Worm (Caenorhabditis elegans) whole organism, mixed stage, embryonic: ENCODE results near the gene Y54G2A.10.

ENCODE experiments used
- blmp-1 ChIP-seq: fragments of 150-350 bp; optimal IDR thresholded peaks from 2 replicates; lab custom pipeline; 2014; ENCODE audit warnings: missing biosample characterization, missing genetic modification characterization
- ceh-43 ChIP-seq: fragments of 200-800 bp; sonication (Bioruptor generic); optimal IDR thresholded peaks from 2 replicates; lab custom pipeline; 2018; ENCODE audit warnings: mild to moderate bottlenecking, missing genetic modification characterization, moderate library complexity, missing compliant biosample characterization
- ces-1 ChIP-seq: fragments of 150-350 bp; optimal IDR thresholded peaks from 2 replicates; lab custom pipeline; 2014; ENCODE audit warnings: missing biosample characterization, missing genetic modification reagents, missing genetic modification characterization
- drap-1 ChIP-seq: fragments of 200-800 bp; sonication (Bioruptor generic); optimal IDR thresholded peaks from 3 replicates; lab custom pipeline; 2018; ENCODE audit warnings: mild to moderate bottlenecking, missing genetic modification characterization, missing compliant biosample characterization
- elt-1 ChIP-seq: sonication (generic microtip); optimal IDR thresholded peaks from 2 replicates; lab custom pipeline; 2017; ENCODE audit warnings: missing genetic modification characterization, mild to moderate bottlenecking, missing compliant biosample characterization, antibody characterized with exemption, moderate library complexity, borderline replicate concordance; ENCODE audit not compliant: insufficient read depth
- mep-1 ChIP-seq: fragments of 150-350 bp; optimal IDR thresholded peaks from 2 replicates; lab custom pipeline; 2017; ENCODE audit warnings: missing biosample characterization, missing genetic modification reagents, missing genetic modification characterization, inconsistent platforms
- nhr-237 ChIP-seq: fragments of 150-350 bp; optimal IDR thresholded peaks from 2 replicates; lab custom pipeline; 2014; ENCODE audit warnings: missing biosample characterization, missing genetic modification characterization
- nhr-28 ChIP-seq: fragments of 150-350 bp; optimal IDR thresholded peaks from 2 replicates; lab custom pipeline; 2014; ENCODE audit warnings: missing biosample characterization, missing genetic modification characterization
- nhr-76 ChIP-seq: sonication (generic microtip); optimal IDR thresholded peaks from 2 replicates; lab custom pipeline; 2017; ENCODE audit warnings: missing biosample characterization, missing genetic modification characterization
- snpc-4 ChIP-seq: fragments of 150-350 bp; optimal IDR thresholded peaks from 2 replicates; lab custom pipeline; 2014; ENCODE audit warnings: missing biosample characterization, missing genetic modification characterization
- sptf-1 ChIP-seq: sonication (generic microtip); optimal IDR thresholded peaks from 2 replicates; lab custom pipeline; 2017; ENCODE audit warnings: mild to moderate bottlenecking, missing genetic modification characterization, moderate library complexity, missing compliant biosample characterization
- unc-120 ChIP-seq: sonication (generic microtip); optimal IDR thresholded peaks from 2 replicates; lab custom pipeline; 2017; ENCODE audit warnings: missing genetic modification characterization, missing compliant biosample characterization; ENCODE audit not compliant: poor library complexity, severe bottlenecking
- unc-62 ChIP-seq: fragments of 150-350 bp; optimal IDR thresholded peaks from 2 replicates; lab custom pipeline; 2014; ENCODE audit warnings: missing biosample characterization, missing genetic modification reagents, missing genetic modification characterization
- ztf-11 ChIP-seq: fragments of 150-350 bp; optimal IDR thresholded peaks from 2 replicates; lab custom pipeline; 2014; ENCODE audit warnings: missing biosample characterization, missing genetic modification characterization

ce11 chrIV:2803652-2804051 is 4.2 kb downstream of the Y54G2A.10 start, which contains the start of gene Y54G2A.32:
- TF ChIP-seq unc-120 (tag; lab: Kevin White, UChicago): no peak
- no peak for TF ChIP-seq mep-1 (tag; lab: Kevin White, UChicago)
- TF ChIP-seq drap-1 (GFP tag; lab: Kevin White, UChicago): no peak
- TF ChIP-seq snpc-4: no peak
- TF ChIP-seq unc-62 (GFP tag; lab: Kevin White, UChicago): no peak
- no peak for TF ChIP-seq elt-1 (tag; lab: Kevin White, UChicago)
- TF ChIP-seq ztf-11 (tag; lab: Kevin White, UChicago): no peak
- no peak for TF ChIP-seq sptf-1 (tag; lab: Kevin White, UChicago)
- TF ChIP-seq nhr-28: no peak
- no peak for TF ChIP-seq ces-1
- TF ChIP-seq nhr-76: no peak
- TF ChIP-seq blmp-1 (tag; lab: Kevin White, UChicago): no peak
- no peak for TF ChIP-seq ceh-43
- no peak for TF ChIP-seq nhr-237
